Fruit fly (Drosophila melanogaster) whole organism, embryonic: Measurements from ENCODE around the gene Polr2G.
A peak's percentile ranks its signal among the peaks of the same experiment; 100 is the strongest.

Experiments
- BEAF-32 ChIP-seq: fragments of 200-800 bp; sonication (Bioruptor generic); optimal IDR thresholded peaks from 3 replicates; lab custom pipeline; 2017; ENCODE audit warnings: missing biosample characterization, missing genetic modification characterization, mild to moderate bottlenecking, moderate library complexity, missing genetic modification reagents
- CG10267 ChIP-seq: fragments of 200-800 bp; sonication (Bioruptor generic); optimal IDR thresholded peaks from 2 replicates; lab custom pipeline; 2018; ENCODE audit warnings: missing biosample characterization, mild to moderate bottlenecking, missing genetic modification characterization, moderate library complexity
- CG11560 ChIP-seq: fragments of 200-800 bp; sonication (Bioruptor generic); IDR thresholded peaks from 3 replicates; pipeline ENCODE4 v1.3.6; 2022; ENCODE audit warnings: missing biosample characterization, missing genetic modification characterization
- CG12391 ChIP-seq: fragments of 200-800 bp; sonication (Bioruptor generic); optimal IDR thresholded peaks from 3 replicates; lab custom pipeline; 2018; ENCODE audit warnings: missing biosample characterization, mild to moderate bottlenecking, missing genetic modification characterization, moderate library complexity
- CG13287 ChIP-seq: fragments of 200-800 bp; sonication (Bioruptor generic); IDR thresholded peaks from 2 replicates; pipeline ENCODE4 v1.3.6; 2022; ENCODE audit warnings: missing biosample characterization, missing genetic modification characterization; ENCODE audit not compliant: partially characterized antibody
- CG14710 ChIP-seq: fragments of 200-800 bp; sonication (Bioruptor generic); optimal IDR thresholded peaks from 3 replicates; lab custom pipeline; 2019; ENCODE audit warnings: missing biosample characterization, mild to moderate bottlenecking, missing genetic modification characterization, moderate library complexity
- CG1529 ChIP-seq: fragments of 200-800 bp; sonication (Bioruptor generic); optimal IDR thresholded peaks from 3 replicates; lab custom pipeline; 2018; ENCODE audit warnings: missing biosample characterization, missing genetic modification characterization
- CG1603 ChIP-seq: fragments of 200-800 bp; sonication (Bioruptor generic); optimal IDR thresholded peaks from 2 replicates; lab custom pipeline; 2019; ENCODE audit warnings: missing biosample characterization, mild to moderate bottlenecking, missing genetic modification characterization, moderate library complexity
- CG32772 ChIP-seq: fragments of 200-800 bp; sonication (Bioruptor generic); IDR thresholded peaks from 2 replicates; pipeline ENCODE4 v1.3.6; 2022; ENCODE audit warnings: missing biosample characterization, missing genetic modification characterization
- CG3407 ChIP-seq: fragments of 200-800 bp; sonication (Bioruptor generic); optimal IDR thresholded peaks from 2 replicates; lab custom pipeline; 2018; ENCODE audit warnings: missing biosample characterization, mild to moderate bottlenecking, missing genetic modification characterization
- CG34376 ChIP-seq: fragments of 200-800 bp; sonication (Bioruptor generic); optimal IDR thresholded peaks from 2 replicates; lab custom pipeline; 2018; ENCODE audit warnings: missing biosample characterization, mild to moderate bottlenecking, missing genetic modification characterization
- CG42726 ChIP-seq: fragments of 200-800 bp; sonication (Bioruptor generic); IDR thresholded peaks from 2 replicates; pipeline ENCODE4 v1.3.6; 2022; ENCODE audit warnings: missing biosample characterization, missing genetic modification characterization; ENCODE audit not compliant: partially characterized antibody
- CG5953 ChIP-seq: fragments of 200-800 bp; sonication (Bioruptor generic); IDR thresholded peaks from 2 replicates; pipeline ENCODE4 v1.3.6; 2022; ENCODE audit warnings: missing biosample characterization, missing genetic modification characterization
- CG7556 ChIP-seq: fragments of 200-800 bp; sonication (Bioruptor generic); optimal IDR thresholded peaks from 2 replicates; lab custom pipeline; 2017; ENCODE audit warnings: missing biosample characterization, mild to moderate bottlenecking, missing genetic modification characterization
- CG7839 ChIP-seq: fragments of 200-800 bp; sonication (Bioruptor generic); optimal IDR thresholded peaks from 3 replicates; lab custom pipeline; 2018; ENCODE audit warnings: missing biosample characterization, mild to moderate bottlenecking, missing genetic modification characterization, moderate library complexity
- CoRest ChIP-seq: fragments of 200-800 bp; sonication (Bioruptor generic); optimal IDR thresholded peaks from 3 replicates; lab custom pipeline; 2018; ENCODE audit warnings: missing biosample characterization, mild to moderate bottlenecking, missing genetic modification characterization, moderate library complexity
- Dref ChIP-seq: fragments of 200-800 bp; sonication (Bioruptor generic); IDR thresholded peaks from 2 replicates; pipeline ENCODE4 v1.3.6; 2022; ENCODE audit warnings: missing biosample characterization, missing genetic modification characterization
- Drgx ChIP-seq: fragments of 200-800 bp; sonication (Bioruptor generic); IDR thresholded peaks from 2 replicates; pipeline ENCODE4 v1.3.6; 2022; ENCODE audit warnings: missing biosample characterization, missing genetic modification characterization
- E2f2 ChIP-seq: fragments of 200-800 bp; sonication (Bioruptor generic); IDR thresholded peaks from 2 replicates; pipeline ENCODE4 v1.3.6; 2022; ENCODE audit warnings: missing biosample characterization, missing genetic modification characterization
- Fer2 ChIP-seq: fragments of 200-800 bp; sonication (Bioruptor generic); optimal IDR thresholded peaks from 2 replicates; lab custom pipeline; 2018; ENCODE audit warnings: missing biosample characterization, mild to moderate bottlenecking, missing genetic modification characterization, moderate library complexity
- MBD-R2 ChIP-seq: fragments of 200-800 bp; sonication (Bioruptor generic); IDR thresholded peaks from 2 replicates; pipeline ENCODE4 v1.3.6; 2022; ENCODE audit warnings: missing biosample characterization, missing genetic modification characterization
- Med ChIP-seq: fragments of 200-800 bp; sonication (Bioruptor generic); peaks from one replicate; lab custom pipeline; 2016; ENCODE audit warnings: missing biosample characterization, missing genetic modification characterization, mild to moderate bottlenecking, inconsistent platforms, moderate library complexity
- Myb ChIP-seq: fragments of 200-800 bp; sonication (Bioruptor generic); optimal IDR thresholded peaks from 2 replicates; lab custom pipeline; 2016; ENCODE audit warnings: missing biosample characterization, missing genetic modification characterization
- NK7.1 ChIP-seq: fragments of 200-800 bp; sonication (Bioruptor generic); optimal IDR thresholded peaks from 3 replicates; lab custom pipeline; 2016; ENCODE audit warnings: missing biosample characterization, missing genetic modification characterization
- Nf-YB ChIP-seq: fragments of 200-800 bp; sonication (Bioruptor generic); optimal IDR thresholded peaks from 3 replicates; lab custom pipeline; 2019; ENCODE audit warnings: missing biosample characterization, mild to moderate bottlenecking, missing genetic modification characterization, moderate library complexity
- PHDP ChIP-seq: fragments of 200-800 bp; sonication (Bioruptor generic); optimal IDR thresholded peaks from 3 replicates; lab custom pipeline; 2018; ENCODE audit warnings: missing biosample characterization, mild to moderate bottlenecking, missing genetic modification characterization, moderate library complexity
- Pdp1 ChIP-seq, 2 experiments: fragments of 200-800 bp; sonication (Bioruptor generic); optimal IDR thresholded peaks; 3 replicates each; lab custom pipeline; 2016; ENCODE audit warnings: missing biosample characterization in 2 of 2, missing genetic modification characterization in 2 of 2, mild to moderate bottlenecking in 1 of 2, moderate library complexity in 1 of 2
- Rx ChIP-seq: fragments of 200-800 bp; sonication (Bioruptor generic); IDR thresholded peaks from 2 replicates; pipeline ENCODE4 v1.3.6; 2022; ENCODE audit warnings: missing biosample characterization, missing genetic modification characterization
- Six4 ChIP-seq: fragments of 200-800 bp; sonication (Bioruptor generic); optimal IDR thresholded peaks from 2 replicates; lab custom pipeline; 2016; ENCODE audit warnings: missing biosample characterization, missing genetic modification characterization
- Sox102F ChIP-seq: fragments of 200-800 bp; sonication (Bioruptor generic); optimal IDR thresholded peaks from 2 replicates; lab custom pipeline; 2018; ENCODE audit warnings: missing biosample characterization, mild to moderate bottlenecking, missing genetic modification characterization, moderate library complexity
- Sry-δ ChIP-seq: fragments of 200-800 bp; sonication (Bioruptor generic); optimal IDR thresholded peaks from 2 replicates; lab custom pipeline; 2016; ENCODE audit warnings: missing biosample characterization, missing genetic modification characterization
- YL-1 ChIP-seq: fragments of 200-800 bp; sonication (Bioruptor generic); optimal IDR thresholded peaks from 3 replicates; lab custom pipeline; 2017; ENCODE audit warnings: missing biosample characterization, mild to moderate bottlenecking, missing genetic modification characterization
- aop ChIP-seq: fragments of 200-800 bp; sonication (Bioruptor generic); IDR thresholded peaks from 2 replicates; pipeline ENCODE4 v1.3.6; 2022; ENCODE audit warnings: missing biosample characterization, missing genetic modification characterization
- az2 ChIP-seq: fragments of 200-800 bp; sonication (Bioruptor generic); optimal IDR thresholded peaks from 3 replicates; lab custom pipeline; 2016; ENCODE audit warnings: missing biosample characterization, missing genetic modification characterization
- cad ChIP-seq: fragments of >200 bp; optimal IDR thresholded peaks from 2 replicates; lab custom pipeline; 2017; ENCODE audit warnings: missing biosample characterization, missing genetic modification characterization
- ftz-f1 ChIP-seq: fragments of 200-800 bp; sonication (Bioruptor generic); optimal IDR thresholded peaks from 2 replicates; lab custom pipeline; 2016; ENCODE audit warnings: missing biosample characterization, missing genetic modification characterization
- gfzf ChIP-seq: fragments of 200-800 bp; sonication (Bioruptor generic); optimal IDR thresholded peaks from 2 replicates; lab custom pipeline; 2016; ENCODE audit warnings: missing biosample characterization, mild to moderate bottlenecking, missing genetic modification characterization, moderate library complexity
- jing ChIP-seq: fragments of 200-800 bp; sonication (Bioruptor generic); optimal IDR thresholded peaks from 2 replicates; lab custom pipeline; 2018; ENCODE audit warnings: missing biosample characterization, mild to moderate bottlenecking, missing genetic modification characterization
- kni ChIP-seq: fragments of 200-800 bp; sonication (Bioruptor generic); optimal IDR thresholded peaks from 3 replicates; lab custom pipeline; 2017; ENCODE audit warnings: mild to moderate bottlenecking, missing biosample characterization, missing genetic modification reagents, missing genetic modification characterization
- mirr ChIP-seq: fragments of 200-800 bp; sonication (Bioruptor generic); optimal IDR thresholded peaks from 3 replicates; lab custom pipeline; 2018; ENCODE audit warnings: missing biosample characterization, mild to moderate bottlenecking, missing genetic modification characterization
- nerfin-1 ChIP-seq: fragments of 200-800 bp; sonication (Bioruptor generic); optimal IDR thresholded peaks from 3 replicates; lab custom pipeline; 2019; ENCODE audit warnings: missing biosample characterization, mild to moderate bottlenecking, missing genetic modification characterization, moderate library complexity
- phol ChIP-seq: fragments of 200-800 bp; sonication (Bioruptor generic); optimal IDR thresholded peaks from 3 replicates; lab custom pipeline; 2018; ENCODE audit warnings: missing biosample characterization, mild to moderate bottlenecking, missing genetic modification characterization, moderate library complexity
- pzg ChIP-seq: fragments of 200-800 bp; sonication (Bioruptor generic); optimal IDR thresholded peaks from 3 replicates; lab custom pipeline; 2018; ENCODE audit warnings: missing biosample characterization, mild to moderate bottlenecking, missing genetic modification characterization, moderate library complexity
- row ChIP-seq: fragments of 200-800 bp; sonication (Bioruptor generic); IDR thresholded peaks from 3 replicates; pipeline ENCODE4 v1.3.6; 2022; ENCODE audit warnings: missing biosample characterization, missing genetic modification characterization
- sug ChIP-seq: fragments of 200-800 bp; optimal IDR thresholded peaks from 2 replicates; lab custom pipeline; 2019; ENCODE audit warnings: missing biosample characterization, mild to moderate bottlenecking, missing genetic modification characterization, moderate library complexity
- tap ChIP-seq: fragments of 200-800 bp; optimal IDR thresholded peaks from 3 replicates; lab custom pipeline; 2019; ENCODE audit warnings: missing biosample characterization, mild to moderate bottlenecking, missing genetic modification characterization, moderate library complexity
- vvl ChIP-seq: fragments of 200-800 bp; sonication (Bioruptor generic); IDR thresholded peaks from 2 replicates; pipeline ENCODE4 v1.3.6; 2022; ENCODE audit warnings: missing biosample characterization, missing genetic modification characterization
- yki ChIP-seq: fragments of >200 bp; optimal IDR thresholded peaks from 3 replicates; lab custom pipeline; 2018
- zf30C ChIP-seq: fragments of 200-800 bp; sonication (Bioruptor generic); optimal IDR thresholded peaks from 3 replicates; lab custom pipeline; 2018; ENCODE audit warnings: missing biosample characterization, mild to moderate bottlenecking, missing genetic modification characterization

Polr2G gene

dm6 chr3R:15268426-15268825 is 45.4 kb upstream of the Polr2G start, which contains the start of the genes CG14864 and Zip88E (continued):
- 0 out of 2 replicates have a peak, but pooled peaks have one; percentile 10 for TF ChIP-seq vvl (GFP tag; lab: Robert Waterston, UW)
- TF ChIP-seq CG32772 (GFP tag; lab: Robert Waterston, UW) = 0 out of 2 replicates have a peak, but pooled peaks have one; percentile 12
- TF ChIP-seq ftz-f1 (GFP tag; lab: Kevin White, UChicago) = no peak
- peak; percentile 87 for TF ChIP-seq gfzf (GFP tag; lab: Kevin White, UChicago)
- TF ChIP-seq Dref (GFP tag; lab: Robert Waterston, UW) = peak; percentile 39
- peak; percentile 95 for TF ChIP-seq Myb (GFP tag; lab: Kevin White, UChicago)
- peak; percentile 9 for TF ChIP-seq CoRest (tag; lab: Kevin White, UChicago)
- TF ChIP-seq CG13287 (GFP tag; lab: Robert Waterston, UW) = peak; percentile 49; the same call in 1 of the 2 replicates
- TF ChIP-seq az2 (GFP tag; lab: Kevin White, UChicago) = no peak
- peak; percentile 15 for TF ChIP-seq Med (GFP tag; lab: Kevin White, UChicago)
- peak in 1 of 2 experiments; percentile 15 for TF ChIP-seq Pdp1 (GFP tag; optimal IDR thresholded peaks at IDR 0.05; lab: Kevin White, UChicago)
- TF ChIP-seq PHDP = no peak
- peak; percentile 17 for TF ChIP-seq CG10267 (tag; lab: Kevin White, UChicago)
- no peak for TF ChIP-seq CG7839
- TF ChIP-seq CG14710 (tag; lab: Kevin White, UChicago) = peak; percentile 23
- TF ChIP-seq CG7556 (GFP tag; lab: Kevin White, UChicago) = no peak
- TF ChIP-seq row (GFP tag; lab: Robert Waterston, UW) = peak; percentile 19; the same call in 1 of the 3 replicates
- TF ChIP-seq phol (tag; lab: Kevin White, UChicago) = peak; percentile 17
- TF ChIP-seq CG1603 (tag; lab: Kevin White, UChicago) = peak; percentile 17
- no peak for TF ChIP-seq Fer2 (tag; lab: Kevin White, UChicago)
- TF ChIP-seq MBD-R2 (GFP tag; lab: Robert Waterston, UW) = peak; percentile 81
- TF ChIP-seq CG42726 (GFP tag; lab: Robert Waterston, UW) = 0 out of 2 replicates have a peak, but pooled peaks have one; percentile 23
- no peak for TF ChIP-seq CG1529
- TF ChIP-seq BEAF-32 (GFP tag; lab: Kevin White, UChicago) = peak; percentile 34
- peak; percentile 44 for TF ChIP-seq YL-1 (GFP tag; lab: Kevin White, UChicago)
- TF ChIP-seq pzg (GFP tag; lab: Kevin White, UChicago) = peak; percentile 69
- peak; percentile 20 for TF ChIP-seq Sry-δ
- TF ChIP-seq sug (tag; lab: Kevin White, UChicago) = peak; percentile 17
- TF ChIP-seq E2f2 = peak; percentile 76

dm6 chr3R:15265406-15266040 is 42.5 kb upstream of the Polr2G start, which contains the start of gene ATPsynO:
Gene ATPsynO, plus strand, starts transcription at chr3R:15265591.
- TF ChIP-seq nerfin-1 (tag; lab: Kevin White, UChicago) (peak; percentile 17), Rx (GFP tag; lab: Robert Waterston, UW) (no peak), CG5953 (GFP tag; lab: Robert Waterston, UW) (no peak), Sox102F (GFP tag; lab: Kevin White, UChicago) (no peak), aop (GFP tag; lab: Robert Waterston, UW) (no peak), CG34376 (GFP tag; lab: Kevin White, UChicago) (peak; percentile 2), CG3407 (GFP tag; lab: Kevin White, UChicago) (no peak), zf30C (no peak), CG12391 (tag; lab: Kevin White, UChicago) (peak; percentile 62), kni (GFP tag; lab: Kevin White, UChicago) (no peak), tap (tag; lab: Kevin White, UChicago) (no peak), cad (GFP tag; lab: Kevin White, UChicago) (no peak), Drgx (GFP tag; lab: Robert Waterston, UW) (no peak), yki (lab: Kevin White, UChicago) (no peak), jing (GFP tag; lab: Kevin White, UChicago) (no peak), CG11560 (tag; lab: Robert Waterston, UW) (no peak), Six4 (GFP tag; lab: Kevin White, UChicago) (no peak), NK7.1 (GFP tag; lab: Kevin White, UChicago) (no peak), mirr (no peak), Nf-YB (GFP tag; lab: Kevin White, UChicago) (peak; percentile 5), PHDP (peak; percentile 14)
